Worm (Caenorhabditis elegans) whole organism, young adult: Measurements from ENCODE around the gene C13A2.1.

Experiments
- F49E8.2 ChIP-seq: sonication (generic microtip); optimal IDR thresholded peaks from 3 replicates; lab custom pipeline; 2017; ENCODE audit warnings: missing genetic modification characterization, mild to moderate bottlenecking, missing compliant biosample characterization, antibody characterized with exemption, moderate library complexity; ENCODE audit not compliant: insufficient read depth
- F52B5.7 ChIP-seq: sonication (generic microtip); optimal IDR thresholded peaks from 2 replicates; lab custom pipeline; 2016; ENCODE audit warnings: mild to moderate bottlenecking, missing genetic modification characterization, missing compliant biosample characterization
- ama-1 ChIP-seq, 3 experiments: fragments of 150-350 bp in 1 of 3; sonication (generic microtip) in 2 of 3; optimal IDR thresholded peaks; 2 replicates each; lab custom pipeline; 2014 to 2018; ENCODE audit warnings: missing biosample characterization in 2 of 3, missing genetic modification characterization in 2 of 3, missing genetic modification reagents in 2 of 3
- aptf-3 ChIP-seq: fragments of 200-800 bp; sonication (Bioruptor generic); IDR thresholded peaks from 2 replicates; pipeline ENCODE4 v1.3.6; 2022; ENCODE audit warnings: missing genetic modification characterization, missing compliant biosample characterization
- ceh-58 ChIP-seq: fragments of 200-800 bp; sonication (Bioruptor generic); IDR thresholded peaks from 2 replicates; pipeline ENCODE4 v1.3.6; 2022; ENCODE audit warnings: missing genetic modification characterization, missing compliant biosample characterization
- dpl-1 ChIP-seq: fragments of 150-350 bp; optimal IDR thresholded peaks from 2 replicates; lab custom pipeline; 2014; ENCODE audit warnings: missing biosample characterization, missing genetic modification reagents, missing genetic modification characterization
- egl-18 ChIP-seq: fragments of 200-800 bp; sonication (Bioruptor generic); IDR thresholded peaks from 2 replicates; pipeline ENCODE4 v1.3.6; 2022; ENCODE audit warnings: missing genetic modification reagents, missing genetic modification characterization, missing compliant biosample characterization
- hmg-1.2 ChIP-seq: fragments of 200-800 bp; sonication (Bioruptor generic); IDR thresholded peaks from 2 replicates; pipeline ENCODE4 v1.3.6; 2022; ENCODE audit warnings: missing genetic modification reagents, missing genetic modification characterization, missing compliant biosample characterization
- nhr-179 ChIP-seq: sonication (generic microtip); optimal IDR thresholded peaks from 2 replicates; lab custom pipeline; 2016; ENCODE audit warnings: mild to moderate bottlenecking, missing genetic modification characterization, missing compliant biosample characterization
- tbx-9 ChIP-seq: sonication (generic microtip); optimal IDR thresholded peaks from 2 replicates; lab custom pipeline; 2016; ENCODE audit warnings: borderline replicate concordance, missing genetic modification characterization, inconsistent platforms, missing compliant biosample characterization

ce11 chrV:7298463-7298862 lies 9.7 kb downstream of the C13A2.1 start, which contains the start of gene F07G11.3:
- TF ChIP-seq F52B5.7 (tag; lab: Kevin White, UChicago) (no peak), nhr-179 (tag; lab: Kevin White, UChicago) (no peak), tbx-9 (tag; lab: Kevin White, UChicago) (no peak), F49E8.2 (tag; lab: Kevin White, UChicago) (no peak), hmg-1.2 (no peak), aptf-3 (GFP tag; lab: Robert Waterston, UW) (no peak), dpl-1 (no peak), ama-1 (optimal IDR thresholded peaks at IDR 0.05; lab: Kevin White, UChicago) (no peak), ama-1 (GFP tag; optimal IDR thresholded peaks at IDR 0.05; lab: Kevin White, UChicago) (no peak), ceh-58 (no peak), egl-18 (GFP tag; lab: Robert Waterston, UW) (no peak)
